Worm (Caenorhabditis elegans): ENCODE data around the gene irg-3.

DNA sequence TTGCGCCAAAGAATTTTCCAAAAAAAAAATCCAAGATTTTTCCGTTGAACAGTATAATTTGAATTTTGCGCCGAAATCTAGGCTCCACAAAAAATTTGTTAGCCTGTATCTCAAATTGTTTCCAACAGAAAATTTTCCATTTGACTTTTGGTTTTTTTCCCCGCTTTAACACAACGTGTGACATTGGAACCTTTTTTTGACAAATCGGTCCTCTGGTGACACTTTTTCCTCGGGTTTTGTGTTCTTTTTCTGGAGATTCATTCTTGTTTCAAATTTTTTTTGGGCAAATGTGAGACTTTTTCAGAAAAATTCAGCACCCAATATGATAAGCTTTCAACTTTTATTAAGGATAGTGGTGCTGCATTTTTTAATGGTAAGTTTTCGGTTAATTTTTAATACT lies 16.0 kb downstream of the irg-3 start, which contains the start of gene acr-17:
- TF ChIP-seq lin-35 (GFP tag; optimal IDR thresholded peaks at IDR 0.05) (no peak), ama-1 (optimal IDR thresholded peaks at IDR 0.05) (no peak), nhr-237 (tag; optimal IDR thresholded peaks at IDR 0.05) (no peak), snpc-4 (tag; optimal IDR thresholded peaks at IDR 0.05) (no peak), nhr-71 (tag; optimal IDR thresholded peaks at IDR 0.05) (no peak), grh-1 (GFP tag; IDR thresholded peaks at IDR 0.05) (no peak), dpl-1 (GFP tag; optimal IDR thresholded peaks at IDR 0.05) (no peak), nhr-90 (tag; optimal IDR thresholded peaks at IDR 0.05; ENCODE audit: poor library complexity) (no peak), sup-37 (GFP tag; optimal IDR thresholded peaks at IDR 0.05) (no peak), nhr-76 (tag; optimal IDR thresholded peaks at IDR 0.05) (no peak), lir-3 (tag; optimal IDR thresholded peaks at IDR 0.05; ENCODE audit: poor library complexity) (no peak), C16A3.4 (tag; optimal IDR thresholded peaks at IDR 0.05) (no peak), fkh-10 (GFP tag; optimal IDR thresholded peaks at IDR 0.05) (no peak)

Data from whole organism, L1 larva.